Worm (Caenorhabditis elegans) whole organism, L3 larva: ENCODE measurements around the gene F55C9.14.

Source experiments
- R02D3.7 ChIP-seq: fragments of 150-350 bp; optimal IDR thresholded peaks from 2 replicates; lab custom pipeline; 2014; ENCODE audit warnings: missing biosample characterization, missing genetic modification characterization
- ZK546.5 ChIP-seq: sonication (generic microtip); optimal IDR thresholded peaks from 2 replicates; lab custom pipeline; 2017; ENCODE audit warnings: missing biosample characterization, missing genetic modification characterization
- aly-2 ChIP-seq: fragments of 150-350 bp; optimal IDR thresholded peaks from 2 replicates; lab custom pipeline; 2014; ENCODE audit warnings: missing biosample characterization, missing genetic modification characterization
- ceh-16 ChIP-seq: sonication (generic microtip); optimal IDR thresholded peaks from 2 replicates; lab custom pipeline; 2017; ENCODE audit warnings: missing biosample characterization, missing genetic modification characterization
- ceh-82 ChIP-seq: fragments of 150-350 bp; optimal IDR thresholded peaks from 2 replicates; lab custom pipeline; 2014; ENCODE audit warnings: missing biosample characterization, missing genetic modification characterization
- lsy-12 ChIP-seq: sonication (generic microtip); optimal IDR thresholded peaks from 2 replicates; lab custom pipeline; 2016; ENCODE audit warnings: mild to moderate bottlenecking, missing genetic modification characterization, missing compliant biosample characterization
- nhr-28 ChIP-seq: fragments of 150-350 bp; optimal IDR thresholded peaks from 2 replicates; lab custom pipeline; 2014; ENCODE audit warnings: missing biosample characterization, missing genetic modification characterization
- nhr-76 ChIP-seq: fragments of 150-350 bp; sonication (generic microtip); optimal IDR thresholded peaks from 5 replicates; lab custom pipeline; 2014; ENCODE audit warnings: missing biosample characterization, missing genetic modification characterization

DNA sequence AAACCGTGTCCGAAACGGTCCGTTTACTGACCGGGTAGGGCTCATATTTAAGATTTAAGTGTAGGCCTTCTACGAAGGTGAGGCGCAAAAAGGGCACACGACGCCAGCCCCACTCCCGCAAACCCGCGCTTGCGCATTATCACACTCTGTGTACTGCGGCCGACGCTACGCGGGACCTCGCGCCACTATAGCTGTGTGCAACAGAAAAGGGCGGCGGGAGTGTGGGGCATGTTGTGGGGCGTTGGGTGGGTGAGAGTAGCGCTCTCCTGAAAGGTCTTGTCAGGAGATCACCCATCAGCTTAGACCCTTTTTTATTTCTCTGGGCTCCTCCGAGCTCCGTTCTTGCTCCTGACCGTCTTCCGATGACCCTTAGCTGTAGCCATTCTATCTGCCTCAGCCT is 8.8 kb downstream of the F55C9.14 start:
- TF ChIP-seq lsy-12 (tag; lab: Kevin White, UChicago) (no peak), R02D3.7 (no peak), nhr-28 (tag; lab: Kevin White, UChicago) (no peak), ZK546.5 (tag; lab: Kevin White, UChicago) (no peak), ceh-82 (tag; lab: Kevin White, UChicago) (no peak), ceh-16 (tag; lab: Kevin White, UChicago) (no peak), nhr-76 (tag; lab: Kevin White, UChicago) (no peak), aly-2 (tag; lab: Kevin White, UChicago) (no peak)
